Fruit fly (Drosophila melanogaster) whole organism, embryonic: ENCODE data around the gene CG3448.

Experiments
- Ada2b ChIP-seq: fragments of 200-800 bp; sonication (Bioruptor generic); IDR thresholded peaks from 2 replicates; pipeline ENCODE4 v1.3.6; 2022; ENCODE audit warnings: missing biosample characterization, missing genetic modification characterization
- Adf1 ChIP-seq: fragments of 200-800 bp; sonication (Bioruptor generic); IDR thresholded peaks from 2 replicates; pipeline ENCODE4 v1.3.6; 2022; ENCODE audit warnings: missing biosample characterization, missing genetic modification characterization
- CG10431 ChIP-seq: fragments of 200-800 bp; sonication (Bioruptor generic); optimal IDR thresholded peaks from 3 replicates; lab custom pipeline; 2018; ENCODE audit warnings: missing biosample characterization, mild to moderate bottlenecking, missing genetic modification characterization
- CG11696 ChIP-seq: fragments of 200-800 bp; sonication (Bioruptor generic); IDR thresholded peaks from 2 replicates; pipeline ENCODE4 v1.3.6; 2022; ENCODE audit warnings: missing biosample characterization, missing genetic modification characterization
- CG12391 ChIP-seq: fragments of 200-800 bp; sonication (Bioruptor generic); optimal IDR thresholded peaks from 3 replicates; lab custom pipeline; 2018; ENCODE audit warnings: missing biosample characterization, mild to moderate bottlenecking, missing genetic modification characterization, moderate library complexity
- CG16863 ChIP-seq: fragments of 200-800 bp; sonication (Bioruptor generic); optimal IDR thresholded peaks from 3 replicates; lab custom pipeline; 2016; ENCODE audit warnings: missing biosample characterization, missing genetic modification characterization
- CG17912 ChIP-seq: fragments of 200-800 bp; sonication (Bioruptor generic); optimal IDR thresholded peaks from 2 replicates; lab custom pipeline; 2018; ENCODE audit warnings: missing biosample characterization, mild to moderate bottlenecking, missing genetic modification characterization
- CG1792 ChIP-seq: fragments of 200-800 bp; sonication (Bioruptor generic); optimal IDR thresholded peaks from 2 replicates; lab custom pipeline; 2016; ENCODE audit warnings: missing biosample characterization, missing genetic modification characterization
- CG18764 ChIP-seq: fragments of 200-800 bp; sonication (Bioruptor generic); optimal IDR thresholded peaks from 3 replicates; lab custom pipeline; 2016; ENCODE audit warnings: missing biosample characterization, missing genetic modification characterization
- CG2712 ChIP-seq: fragments of 200-800 bp; optimal IDR thresholded peaks from 3 replicates; lab custom pipeline; 2019; ENCODE audit warnings: missing biosample characterization, mild to moderate bottlenecking, missing genetic modification characterization, moderate library complexity
- CG2875 ChIP-seq: fragments of 200-800 bp; sonication (Bioruptor generic); optimal IDR thresholded peaks from 2 replicates; lab custom pipeline; 2017; ENCODE audit warnings: missing biosample characterization, mild to moderate bottlenecking, missing genetic modification characterization, missing genetic modification reagents
- CG6854 ChIP-seq: fragments of 200-800 bp; sonication (Bioruptor generic); optimal IDR thresholded peaks from 3 replicates; lab custom pipeline; 2017; ENCODE audit warnings: missing biosample characterization, mild to moderate bottlenecking, missing genetic modification characterization
- CG9609 ChIP-seq: fragments of 200-800 bp; sonication (Bioruptor generic); optimal IDR thresholded peaks from 3 replicates; lab custom pipeline; 2016; ENCODE audit warnings: missing biosample characterization, missing genetic modification characterization
- D ChIP-seq, 2 experiments: fragments of 200-800 bp in 1 of 2; fragments of >200 bp in 1 of 2; sonication (Bioruptor generic) in 1 of 2; optimal IDR thresholded peaks; 2 replicates in 1 of 2; 3 replicates in 1 of 2; lab custom pipeline; 2017; ENCODE audit warnings: mild to moderate bottlenecking in 1 of 2, missing biosample characterization in 1 of 2, missing genetic modification characterization in 1 of 2, missing genetic modification reagents in 1 of 2
- Dll ChIP-seq: fragments of 200-800 bp; sonication (Bioruptor generic); IDR thresholded peaks from 4 replicates; pipeline ENCODE4 v1.3.6; 2022; ENCODE audit warnings: missing biosample characterization, missing genetic modification characterization; ENCODE audit not compliant: partially characterized antibody
- E2f1 ChIP-seq: fragments of 200-800 bp; sonication (Bioruptor generic); IDR thresholded peaks from 2 replicates; pipeline ENCODE4 v1.3.6; 2022; ENCODE audit warnings: missing biosample characterization, missing genetic modification characterization
- ERR ChIP-seq: fragments of 200-800 bp; sonication (Bioruptor generic); optimal IDR thresholded peaks from 2 replicates; lab custom pipeline; 2016; ENCODE audit warnings: missing biosample characterization, missing genetic modification characterization
- Eip74EF ChIP-seq, 2 experiments: fragments of 200-800 bp in 1 of 2; fragments of >200 bp in 1 of 2; sonication (Bioruptor generic) in 1 of 2; optimal IDR thresholded peaks; 2 replicates each; lab custom pipeline; 2017 to 2019; ENCODE audit warnings: missing biosample characterization in 2 of 2, missing genetic modification characterization in 2 of 2, mild to moderate bottlenecking in 1 of 2, moderate library complexity in 1 of 2
- Ets65A ChIP-seq: fragments of 200-800 bp; sonication (Bioruptor generic); peaks from one replicate; lab custom pipeline; 2016; ENCODE audit warnings: missing biosample characterization, missing genetic modification characterization
- HHEX ChIP-seq: fragments of 200-800 bp; sonication (Bioruptor generic); optimal IDR thresholded peaks from 3 replicates; lab custom pipeline; 2017; ENCODE audit warnings: missing biosample characterization, mild to moderate bottlenecking, missing genetic modification characterization, missing genetic modification reagents
- HLH4C ChIP-seq: fragments of 200-800 bp; sonication (Bioruptor generic); IDR thresholded peaks from 3 replicates; pipeline ENCODE4 v1.3.6; 2022; ENCODE audit warnings: missing biosample characterization, missing genetic modification characterization; ENCODE audit not compliant: partially characterized antibody
- Hsf ChIP-seq: fragments of 200-800 bp; sonication (Bioruptor generic); optimal IDR thresholded peaks from 3 replicates; lab custom pipeline; 2016; ENCODE audit warnings: missing biosample characterization, missing genetic modification characterization
- Mes4 ChIP-seq: fragments of 200-800 bp; sonication (Bioruptor generic); optimal IDR thresholded peaks from 2 replicates; lab custom pipeline; 2016; ENCODE audit warnings: missing biosample characterization, missing genetic modification characterization
- NfI ChIP-seq: fragments of 200-800 bp; sonication (Bioruptor generic); optimal IDR thresholded peaks from 3 replicates; lab custom pipeline; 2018; ENCODE audit warnings: missing biosample characterization, mild to moderate bottlenecking, missing genetic modification characterization, moderate library complexity
- PHDP ChIP-seq: fragments of 200-800 bp; sonication (Bioruptor generic); optimal IDR thresholded peaks from 3 replicates; lab custom pipeline; 2018; ENCODE audit warnings: missing biosample characterization, mild to moderate bottlenecking, missing genetic modification characterization, moderate library complexity
- Ravus ChIP-seq: fragments of 200-800 bp; sonication (Bioruptor generic); IDR thresholded peaks from 2 replicates; pipeline ENCODE4 v1.3.6; 2022; ENCODE audit warnings: missing biosample characterization, missing genetic modification characterization
- Rx ChIP-seq: fragments of 200-800 bp; sonication (Bioruptor generic); IDR thresholded peaks from 2 replicates; pipeline ENCODE4 v1.3.6; 2022; ENCODE audit warnings: missing biosample characterization, missing genetic modification characterization
- Side ChIP-seq: fragments of 200-800 bp; sonication (Bioruptor generic); optimal IDR thresholded peaks from 2 replicates; lab custom pipeline; 2016; ENCODE audit warnings: missing biosample characterization, missing genetic modification characterization
- Ssrp ChIP-seq: fragments of 200-800 bp; sonication (Bioruptor generic); optimal IDR thresholded peaks from 2 replicates; lab custom pipeline; 2018; ENCODE audit warnings: missing biosample characterization, mild to moderate bottlenecking, missing genetic modification characterization, moderate library complexity
- Xbp1 ChIP-seq: fragments of 200-800 bp; sonication (Bioruptor generic); optimal IDR thresholded peaks from 3 replicates; lab custom pipeline; 2016; ENCODE audit warnings: missing biosample characterization, mild to moderate bottlenecking, missing genetic modification characterization
- al ChIP-seq: fragments of 200-800 bp; sonication (Bioruptor generic); IDR thresholded peaks from 2 replicates; pipeline ENCODE4 v1.3.6; 2022; ENCODE audit warnings: missing biosample characterization, missing genetic modification characterization
- chm ChIP-seq: fragments of 200-800 bp; sonication (Bioruptor generic); IDR thresholded peaks from 2 replicates; pipeline ENCODE4 v1.3.6; 2022; ENCODE audit warnings: missing biosample characterization, missing genetic modification characterization
- dpn ChIP-seq, 2 experiments: fragments of 200-800 bp; sonication (Bioruptor generic); optimal IDR thresholded peaks; 3 replicates each; lab custom pipeline; 2016; ENCODE audit warnings: missing biosample characterization in 2 of 2, missing genetic modification characterization in 2 of 2
- dysf ChIP-seq: fragments of 200-800 bp; sonication (Bioruptor generic); IDR thresholded peaks from 3 replicates; pipeline ENCODE4 v1.3.6; 2022; ENCODE audit warnings: missing biosample characterization, missing genetic modification characterization
- gem ChIP-seq: fragments of 200-800 bp; sonication (Bioruptor generic); optimal IDR thresholded peaks from 2 replicates; lab custom pipeline; 2019; ENCODE audit warnings: missing biosample characterization, mild to moderate bottlenecking, missing genetic modification characterization, moderate library complexity
- jing ChIP-seq: fragments of 200-800 bp; sonication (Bioruptor generic); optimal IDR thresholded peaks from 2 replicates; lab custom pipeline; 2018; ENCODE audit warnings: missing biosample characterization, mild to moderate bottlenecking, missing genetic modification characterization
- klu ChIP-seq: fragments of 200-800 bp; sonication (Bioruptor generic); IDR thresholded peaks from 2 replicates; pipeline ENCODE4 v1.3.6; 2022; ENCODE audit warnings: missing biosample characterization, missing genetic modification characterization
- nerfin-1 ChIP-seq: fragments of 200-800 bp; sonication (Bioruptor generic); optimal IDR thresholded peaks from 3 replicates; lab custom pipeline; 2019; ENCODE audit warnings: missing biosample characterization, mild to moderate bottlenecking, missing genetic modification characterization, moderate library complexity
- pan ChIP-seq, 4 experiments: fragments of >200 bp in 3 of 4; fragments of 200-800 bp in 1 of 4; sonication (Bioruptor generic) in 1 of 4; optimal IDR thresholded peaks in 3 of 4; IDR thresholded peaks in 1 of 4; 2 replicates each; pipeline versions ENCODE4 v1.3.6 to Lab custom; 2017 to 2022; ENCODE audit warnings: missing biosample characterization in 2 of 4, missing genetic modification characterization in 2 of 4, mixed read lengths in 1 of 4
- pita ChIP-seq: fragments of 200-800 bp; sonication (Bioruptor generic); optimal IDR thresholded peaks from 2 replicates; lab custom pipeline; 2017; ENCODE audit warnings: missing biosample characterization, mild to moderate bottlenecking, missing genetic modification characterization
- prd ChIP-seq, 3 experiments: fragments of >200 bp in 2 of 3; fragments of 200-800 bp in 1 of 3; sonication (Bioruptor generic) in 1 of 3; optimal IDR thresholded peaks in 2 of 3; IDR thresholded peaks in 1 of 3; 2 replicates in 2 of 3; 3 replicates in 1 of 3; pipeline versions ENCODE4 v1.3.6 to Lab custom; 2017 to 2022; ENCODE audit warnings: missing biosample characterization in 1 of 3, missing genetic modification characterization in 1 of 3
- pros ChIP-seq: fragments of 200-800 bp; sonication (Bioruptor generic); optimal IDR thresholded peaks from 3 replicates; lab custom pipeline; 2019; ENCODE audit warnings: missing biosample characterization, mild to moderate bottlenecking, missing genetic modification characterization, moderate library complexity
- run ChIP-seq: fragments of 200-800 bp; sonication (Bioruptor generic); optimal IDR thresholded peaks from 3 replicates; lab custom pipeline; 2018; ENCODE audit warnings: missing biosample characterization, mild to moderate bottlenecking, missing genetic modification characterization
- salm ChIP-seq: fragments of 200-800 bp; sonication (Bioruptor generic); optimal IDR thresholded peaks from 2 replicates; lab custom pipeline; 2018; ENCODE audit warnings: missing biosample characterization, mild to moderate bottlenecking, missing genetic modification characterization
- sd ChIP-seq: fragments of 200-800 bp; sonication (Bioruptor generic); optimal IDR thresholded peaks from 3 replicates; lab custom pipeline; 2018; ENCODE audit warnings: missing biosample characterization, mild to moderate bottlenecking, missing genetic modification characterization, moderate library complexity
- unpg ChIP-seq: fragments of 200-800 bp; sonication (Bioruptor generic); optimal IDR thresholded peaks from 3 replicates; lab custom pipeline; 2018; ENCODE audit warnings: missing biosample characterization, mild to moderate bottlenecking, missing genetic modification characterization, moderate library complexity
- vnd ChIP-seq: fragments of 200-800 bp; sonication (Bioruptor generic); IDR thresholded peaks from 3 replicates; pipeline ENCODE4 v1.3.6; 2022; ENCODE audit warnings: missing biosample characterization, missing genetic modification characterization; ENCODE audit not compliant: partially characterized antibody
- wor ChIP-seq: fragments of 200-800 bp; sonication (Bioruptor generic); IDR thresholded peaks from 2 replicates; pipeline ENCODE4 v1.3.6; 2022; ENCODE audit warnings: missing biosample characterization, missing genetic modification characterization

The CG3448 gene

dm6 chr3L:9457619-9458092, 6.3 kb upstream of the CG3448 start, which contains the start of gene CG3437 (continued):
- TF ChIP-seq HHEX (GFP tag; lab: Kevin White, UChicago) (peak; percentile 99), dysf (peak; percentile 100), CG1792 (peak; percentile 97), pita (no peak), Ssrp (tag; lab: Kevin White, UChicago) (peak; percentile 98), prd (optimal IDR thresholded peaks at IDR 0.05; lab: Kevin White, UChicago) (no peak), prd (GFP tag; IDR thresholded peaks at IDR 0.05; lab: Robert Waterston, UW) (peak; percentile 100), NfI (peak; percentile 99), CG17912 (GFP tag; lab: Kevin White, UChicago) (peak; percentile 95), Mes4 (peak; percentile 97), Ets65A (GFP tag; lab: Kevin White, UChicago) (peak; percentile 100), Eip74EF (GFP tag; optimal IDR thresholded peaks at IDR 0.05; lab: Kevin White, UChicago) (peak in 1 of 2 experiments; percentile 96), wor (GFP tag; lab: Robert Waterston, UW) (peak; percentile 97), PHDP (tag; lab: Kevin White, UChicago) (peak; percentile 99), Hsf (peak; percentile 99), sd (peak; percentile 96), pan (optimal IDR thresholded peaks at IDR 0.05; lab: Kevin White, UChicago) (no peak), pan (GFP tag; optimal IDR thresholded peaks at IDR 0.05 in 1 of 2, IDR thresholded peaks at IDR 0.05 in 1 of 2) (peak in 1 of 2 experiments; percentile 99), D (optimal IDR thresholded peaks at IDR 0.05; lab: Kevin White, UChicago) (no peak), D (GFP tag; optimal IDR thresholded peaks at IDR 0.05; lab: Kevin White, UChicago) (peak; percentile 98), nerfin-1 (peak; percentile 98), unpg (GFP tag; lab: Kevin White, UChicago) (peak; percentile 99), CG2712 (tag; lab: Kevin White, UChicago) (peak; percentile 96), jing (GFP tag; lab: Kevin White, UChicago) (peak; percentile 97), HLH4C (GFP tag; lab: Robert Waterston, UW) (0 out of 3 replicates have a peak, but pooled peaks have one; percentile 40), Adf1 (GFP tag; lab: Robert Waterston, UW) (peak; percentile 90), E2f1 (GFP tag; lab: Robert Waterston, UW) (peak; percentile 99), vnd (GFP tag; lab: Robert Waterston, UW) (0 out of 3 replicates have a peak, but pooled peaks have one; percentile 29), Ada2b (GFP tag; lab: Robert Waterston, UW) (peak; percentile 99), CG11696 (GFP tag; lab: Robert Waterston, UW) (peak; percentile 96), CG12391 (tag; lab: Kevin White, UChicago) (peak; percentile 98), salm (tag; lab: Kevin White, UChicago) (peak; percentile 97), Dll (GFP tag; lab: Robert Waterston, UW) (peak; percentile 61; the same call in 3 of the 4 replicates), al (GFP tag; lab: Robert Waterston, UW) (peak; percentile 99), CG6854 (GFP tag; lab: Kevin White, UChicago) (peak; percentile 98), CG2875 (GFP tag; lab: Kevin White, UChicago) (peak; percentile 96), CG16863 (peak; percentile 99), Ravus (peak; percentile 96), pros (GFP tag; lab: Kevin White, UChicago) (peak; percentile 76), CG18764 (GFP tag; lab: Kevin White, UChicago) (peak; percentile 97), gem (tag; lab: Kevin White, UChicago) (peak; percentile 99), Rx (GFP tag; lab: Robert Waterston, UW) (peak; percentile 100), Xbp1 (GFP tag; lab: Kevin White, UChicago) (peak; percentile 99), CG10431 (peak; percentile 95), CG9609 (GFP tag; lab: Kevin White, UChicago) (peak; percentile 98), dpn (GFP tag; optimal IDR thresholded peaks at IDR 0.05; lab: Kevin White, UChicago) (peak; percentile 99), ERR (GFP tag; lab: Kevin White, UChicago) (peak; percentile 97), run (tag; lab: Kevin White, UChicago) (peak; percentile 94), klu (GFP tag; lab: Robert Waterston, UW) (peak; percentile 98), chm (GFP tag; lab: Robert Waterston, UW) (peak; percentile 99), Side (GFP tag; lab: Kevin White, UChicago) (peak; percentile 99)
